Fruit fly (Drosophila melanogaster): ENCODE measurements around the gene rtet.

rtet gene

DNA sequence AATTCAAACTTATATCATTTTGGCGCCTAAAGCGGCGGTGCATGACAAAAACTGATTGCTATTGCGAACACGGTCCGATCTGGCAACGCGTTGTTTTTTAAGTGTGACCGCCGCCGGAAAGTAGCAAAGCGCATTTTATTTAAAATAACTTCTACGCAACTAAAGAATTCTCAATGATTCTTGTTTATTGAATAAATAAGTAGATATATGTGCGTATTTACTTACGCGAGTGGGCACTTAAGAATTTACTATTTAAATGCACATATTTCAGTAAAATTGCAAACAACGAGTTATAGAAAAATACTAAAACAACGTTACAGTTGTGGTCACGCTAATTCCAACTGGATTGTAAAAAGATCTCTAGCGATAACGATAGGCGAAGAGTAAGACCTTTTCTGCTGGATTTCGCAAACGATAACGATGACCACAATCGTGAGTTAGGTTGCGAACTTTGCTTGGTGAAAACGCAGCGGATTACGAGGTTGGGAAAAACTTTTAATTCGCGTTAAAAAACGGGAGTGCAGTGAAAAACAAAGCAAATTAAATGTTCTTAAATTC, 47.8 kb downstream of the rtet start (continued):
- TF ChIP-seq CG8089 (GFP tag; optimal IDR thresholded peaks at IDR 0.05) (no peak), CG33557 (GFP tag; optimal IDR thresholded peaks at IDR 0.05) (no peak), CG10565 (GFP tag; optimal IDR thresholded peaks at IDR 0.05) (no peak), CG8765 (GFP tag; IDR thresholded peaks at IDR 0.05) (no peak), ranshi (GFP tag; IDR thresholded peaks at IDR 0.05) (no peak), CG2678 (tag; optimal IDR thresholded peaks at IDR 0.05) (no peak), hb (GFP tag; IDR thresholded peaks at IDR 0.05; ENCODE audit: partially characterized antibody) (peak; percentile 65; the same call in 1 of the 3 replicates), Six4 (GFP tag; optimal IDR thresholded peaks at IDR 0.05) (peak; percentile 0), HmgD (GFP tag; optimal IDR thresholded peaks at IDR 0.05) (peak; percentile 38), gce (GFP tag; IDR thresholded peaks at IDR 0.05) (no peak), onecut (GFP tag; IDR thresholded peaks at IDR 0.05) (no peak), CG17568 (GFP tag; optimal IDR thresholded peaks at IDR 0.05) (no peak), CG7271 (tag; optimal IDR thresholded peaks at IDR 0.05) (no peak), Bteb2 (GFP tag; optimal IDR thresholded peaks at IDR 0.05) (no peak), wek (GFP tag; optimal IDR thresholded peaks at IDR 0.05) (no peak), sqz (GFP tag; optimal IDR thresholded peaks at IDR 0.05) (no peak), CG1792 (GFP tag; optimal IDR thresholded peaks at IDR 0.05) (no peak), B-H1 (GFP tag; IDR thresholded peaks at IDR 0.05) (no peak), CG7786 (GFP tag; optimal IDR thresholded peaks at IDR 0.05) (no peak), shn (GFP tag; optimal IDR thresholded peaks at IDR 0.05) (no peak), CG2129 (GFP tag; IDR thresholded peaks at IDR 0.05; ENCODE audit: partially characterized antibody) (no peak), CG9817 (tag; optimal IDR thresholded peaks at IDR 0.05) (no peak), org-1 (GFP tag; optimal IDR thresholded peaks at IDR 0.05) (no peak), nau (GFP tag; optimal IDR thresholded peaks at IDR 0.05) (no peak), CG10274 (GFP tag; optimal IDR thresholded peaks at IDR 0.05) (no peak), stwl (tag; optimal IDR thresholded peaks at IDR 0.05) (peak; percentile 99), hth (optimal IDR thresholded peaks at IDR 0.05) (no peak), CG18476 (GFP tag; optimal IDR thresholded peaks at IDR 0.05) (no peak), tio (GFP tag; optimal IDR thresholded peaks at IDR 0.05) (no peak), Aef1 (GFP tag; IDR thresholded peaks at IDR 0.05) (no peak), ci (GFP tag; IDR thresholded peaks at IDR 0.05) (no peak), Gug (GFP tag; IDR thresholded peaks at IDR 0.05) (no peak), Ssrp (tag; optimal IDR thresholded peaks at IDR 0.05) (no peak), Fer1 (GFP tag; optimal IDR thresholded peaks at IDR 0.05) (no peak), Spps (tag; optimal IDR thresholded peaks at IDR 0.05) (no peak), Asciz (GFP tag; optimal IDR thresholded peaks at IDR 0.05) (no peak), Kr (GFP tag; optimal IDR thresholded peaks at IDR 0.05) (no peak), gsb (GFP tag; IDR thresholded peaks at IDR 0.05) (no peak), pfk (GFP tag; optimal IDR thresholded peaks at IDR 0.05) (no peak), Opbp (GFP tag; IDR thresholded peaks at IDR 0.05; ENCODE audit: partially characterized antibody) (peak; percentile 53; the same call in 2 of the 3 replicates), Oaz (GFP tag; IDR thresholded peaks at IDR 0.05) (no peak), ac (GFP tag; optimal IDR thresholded peaks at IDR 0.05) (no peak), Max (GFP tag; optimal IDR thresholded peaks at IDR 0.05) (no peak), Ravus (GFP tag; IDR thresholded peaks at IDR 0.05) (no peak), NFAT (GFP tag; IDR thresholded peaks at IDR 0.05) (no peak), pros (GFP tag; optimal IDR thresholded peaks at IDR 0.05) (no peak), CG14965 (GFP tag; optimal IDR thresholded peaks at IDR 0.05; ENCODE audit: borderline replicate concordance) (no peak), CG4360 (GFP tag; IDR thresholded peaks at IDR 0.05) (no peak), MTF-1 (GFP tag; optimal IDR thresholded peaks at IDR 0.05; ENCODE audit: borderline replicate concordance) (no peak), CG9215 (GFP tag; IDR thresholded peaks at IDR 0.05) (no peak), CG11504 (tag; optimal IDR thresholded peaks at IDR 0.05) (peak; percentile 26)
